Fruit fly (Drosophila melanogaster) Kc167 (cell line): ENCODE results near the gene mRpS5.

ENCODE experiments used
- Sin3A ChIP-seq: fragments of >200 bp; optimal IDR thresholded peaks from 2 replicates; lab custom pipeline; 2018; ENCODE audit warnings: missing external identifiers
- h ChIP-seq: fragments of >200 bp; optimal IDR thresholded peaks from 3 replicates; lab custom pipeline; 2018; ENCODE audit warnings: missing external identifiers
- insv ChIP-seq: fragments of >200 bp; optimal IDR thresholded peaks from 3 replicates; lab custom pipeline; 2018; ENCODE audit warnings: missing external identifiers
- psq ChIP-seq: fragments of >200 bp; optimal IDR thresholded peaks from 2 replicates; lab custom pipeline; 2017; ENCODE audit warnings: missing external identifiers

mRpS5 gene

dm6 chr3L:24537073-24538004, at the start of gene mRpS5:
Gene mRpS5, plus strand, starts transcription at chr3L:24537236.
- TF ChIP-seq insv (lab: Kevin White, UChicago) (no peak), psq (lab: Kevin White, UChicago) (no peak)

DNA sequence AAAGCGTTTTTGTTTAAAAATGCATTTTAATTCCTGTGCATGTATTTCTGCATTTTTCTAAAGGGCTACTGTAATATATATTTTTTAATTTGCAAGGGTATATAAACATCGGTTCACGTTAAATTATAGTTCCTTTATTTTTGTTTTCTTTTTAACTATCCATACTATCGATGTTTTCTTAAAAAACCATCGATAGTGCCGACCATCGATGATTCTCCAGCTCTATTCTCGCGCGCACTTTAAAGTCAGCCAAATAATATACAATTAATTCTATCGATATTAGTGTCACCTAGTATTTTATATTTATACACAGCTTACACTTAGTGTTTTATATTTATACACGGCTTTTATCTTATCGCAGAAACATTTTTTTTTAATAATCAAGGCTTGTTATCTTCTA, 1.1 kb upstream of the mRpS5 start:
- TF ChIP-seq psq (lab: Kevin White, UChicago): no peak
- no peak for TF ChIP-seq h (lab: Kevin White, UChicago)
- TF ChIP-seq insv (lab: Kevin White, UChicago): no peak
- TF ChIP-seq Sin3A: no peak
